Fruit fly (Drosophila melanogaster) whole organism, pupa: ENCODE measurements around the gene Ptp36E.
A peak's percentile ranks its signal among the peaks of the same experiment; 100 is the strongest.

ENCODE experiments used
- CG13204 ChIP-seq: fragments of 200-800 bp; sonication (Bioruptor generic); optimal IDR thresholded peaks from 2 replicates; lab custom pipeline; 2018; ENCODE audit warnings: missing biosample characterization, mild to moderate bottlenecking, missing genetic modification characterization, moderate library complexity
- CG4496 ChIP-seq: fragments of 200-800 bp; sonication (Bioruptor generic); IDR thresholded peaks from 3 replicates; pipeline ENCODE4 v1.3.6; 2022; ENCODE audit warnings: missing biosample characterization, missing genetic modification characterization
- CG8159 ChIP-seq: fragments of 200-800 bp; sonication (Bioruptor generic); optimal IDR thresholded peaks from 3 replicates; lab custom pipeline; 2018; ENCODE audit warnings: missing biosample characterization, mild to moderate bottlenecking, missing genetic modification characterization, moderate library complexity
- CG8301 ChIP-seq: fragments of 200-800 bp; sonication (Bioruptor generic); optimal IDR thresholded peaks from 2 replicates; lab custom pipeline; 2018; ENCODE audit warnings: missing biosample characterization, mild to moderate bottlenecking, missing genetic modification characterization
- D1 ChIP-seq: fragments of 200-800 bp; sonication (Bioruptor generic); optimal IDR thresholded peaks from 2 replicates; lab custom pipeline; 2018; ENCODE audit warnings: missing biosample characterization, mild to moderate bottlenecking, missing genetic modification characterization, moderate library complexity
- EcR ChIP-seq: fragments of 200-800 bp; sonication (Bioruptor generic); optimal IDR thresholded peaks from 3 replicates; lab custom pipeline; 2019; ENCODE audit warnings: missing biosample characterization, missing genetic modification characterization, mild to moderate bottlenecking, moderate library complexity, missing genetic modification reagents
- fd96Ca ChIP-seq: fragments of 200-800 bp; sonication (Bioruptor generic); IDR thresholded peaks from 3 replicates; pipeline ENCODE4 v1.3.6; 2022; ENCODE audit warnings: missing biosample characterization, missing genetic modification characterization
- gl ChIP-seq: fragments of 200-800 bp; sonication (Bioruptor generic); optimal IDR thresholded peaks from 2 replicates; lab custom pipeline; 2018; ENCODE audit warnings: missing biosample characterization, mild to moderate bottlenecking, missing genetic modification characterization

- no peak for TF ChIP-seq CG8159
- TF ChIP-seq CG13204 (GFP tag; lab: Kevin White, UChicago): no peak
- TF ChIP-seq CG4496 (GFP tag; lab: Robert Waterston, UW): 0 out of 3 replicates have a peak, but pooled peaks have one; percentile 20
- TF ChIP-seq EcR (GFP tag; lab: Kevin White, UChicago): no peak
- TF ChIP-seq fd96Ca (GFP tag; lab: Robert Waterston, UW): no peak
- TF ChIP-seq CG8301 (tag; lab: Kevin White, UChicago): no peak
- no peak for TF ChIP-seq D1 (tag; lab: Kevin White, UChicago)
- no peak for TF ChIP-seq gl (tag; lab: Kevin White, UChicago)
These were observed 32.6 kb downstream of the Ptp36E start, which contains the start of gene Socs36E for dm6 chr2L:18152172-18152639.
